Worm (Caenorhabditis elegans) whole organism, mixed stage, embryonic: Measurements from ENCODE around the gene Y45G5AM.3.

Experiments used
- M03D4.4 ChIP-seq: sonication (generic microtip); optimal IDR thresholded peaks from 2 replicates; lab custom pipeline; 2017; ENCODE audit warnings: mild to moderate bottlenecking, missing genetic modification characterization, missing compliant biosample characterization
- bed-3 ChIP-seq: fragments of 200-800 bp; sonication (Bioruptor generic); optimal IDR thresholded peaks from 3 replicates; lab custom pipeline; 2018; ENCODE audit warnings: mild to moderate bottlenecking, missing genetic modification characterization, moderate library complexity, missing compliant biosample characterization
- blmp-1 ChIP-seq: fragments of 150-350 bp; optimal IDR thresholded peaks from 2 replicates; lab custom pipeline; 2014; ENCODE audit warnings: missing biosample characterization, missing genetic modification characterization
- ceh-39 ChIP-seq: fragments of 150-350 bp; optimal IDR thresholded peaks from 2 replicates; lab custom pipeline; 2014; ENCODE audit warnings: missing biosample characterization, missing genetic modification characterization
- ceh-43 ChIP-seq: fragments of 200-800 bp; sonication (Bioruptor generic); optimal IDR thresholded peaks from 2 replicates; lab custom pipeline; 2018; ENCODE audit warnings: mild to moderate bottlenecking, missing genetic modification characterization, moderate library complexity, missing compliant biosample characterization
- ceh-83 ChIP-seq: fragments of 200-800 bp; sonication (Bioruptor generic); optimal IDR thresholded peaks from 2 replicates; lab custom pipeline; 2018; ENCODE audit warnings: mild to moderate bottlenecking, missing genetic modification characterization, missing compliant biosample characterization
- ces-1 ChIP-seq: fragments of 150-350 bp; optimal IDR thresholded peaks from 2 replicates; lab custom pipeline; 2014; ENCODE audit warnings: missing biosample characterization, missing genetic modification reagents, missing genetic modification characterization
- cnd-1 ChIP-seq: fragments of 200-800 bp; sonication (Bioruptor generic); optimal IDR thresholded peaks from 2 replicates; lab custom pipeline; 2018; ENCODE audit warnings: mild to moderate bottlenecking, missing genetic modification characterization, missing compliant biosample characterization
- drap-1 ChIP-seq: fragments of 200-800 bp; sonication (Bioruptor generic); optimal IDR thresholded peaks from 3 replicates; lab custom pipeline; 2018; ENCODE audit warnings: mild to moderate bottlenecking, missing genetic modification characterization, missing compliant biosample characterization
- elt-1 ChIP-seq: sonication (generic microtip); optimal IDR thresholded peaks from 2 replicates; lab custom pipeline; 2017; ENCODE audit warnings: missing genetic modification characterization, mild to moderate bottlenecking, missing compliant biosample characterization, antibody characterized with exemption, moderate library complexity, borderline replicate concordance; ENCODE audit not compliant: insufficient read depth
- elt-3 ChIP-seq: fragments of 150-350 bp; optimal IDR thresholded peaks from 2 replicates; lab custom pipeline; 2014; ENCODE audit warnings: missing biosample characterization, missing genetic modification characterization
- flh-1 ChIP-seq: fragments of 200-800 bp; sonication (Bioruptor generic); optimal IDR thresholded peaks from 2 replicates; lab custom pipeline; 2018; ENCODE audit warnings: mild to moderate bottlenecking, missing genetic modification characterization, moderate library complexity, missing compliant biosample characterization
- ham-2 ChIP-seq: fragments of 200-800 bp; sonication (Bioruptor generic); optimal IDR thresholded peaks from 2 replicates; lab custom pipeline; 2018; ENCODE audit warnings: mild to moderate bottlenecking, missing genetic modification characterization, missing compliant biosample characterization
- lin-13 ChIP-seq: fragments of 150-350 bp; optimal IDR thresholded peaks from 2 replicates; lab custom pipeline; 2014; ENCODE audit warnings: missing biosample characterization, missing genetic modification characterization
- lin-32 ChIP-seq: fragments of 200-800 bp; sonication (Bioruptor generic); optimal IDR thresholded peaks from 2 replicates; lab custom pipeline; 2018; ENCODE audit warnings: mild to moderate bottlenecking, missing genetic modification characterization, missing compliant biosample characterization
- lsy-2 ChIP-seq: fragments of 150-350 bp; optimal IDR thresholded peaks from 2 replicates; lab custom pipeline; 2014; ENCODE audit warnings: missing biosample characterization, missing genetic modification characterization
- mab-5 ChIP-seq: fragments of 150-350 bp; optimal IDR thresholded peaks from 2 replicates; lab custom pipeline; 2014; ENCODE audit warnings: missing biosample characterization, missing genetic modification characterization
- mep-1 ChIP-seq: fragments of 150-350 bp; optimal IDR thresholded peaks from 2 replicates; lab custom pipeline; 2017; ENCODE audit warnings: missing biosample characterization, missing genetic modification reagents, missing genetic modification characterization, inconsistent platforms
- nhr-12 ChIP-seq: fragments of 150-350 bp; optimal IDR thresholded peaks from 2 replicates; lab custom pipeline; 2014; ENCODE audit warnings: missing biosample characterization, missing genetic modification characterization
- nhr-2 ChIP-seq: fragments of 150-350 bp; optimal IDR thresholded peaks from 2 replicates; lab custom pipeline; 2014; ENCODE audit warnings: missing biosample characterization, missing genetic modification characterization
- nhr-237 ChIP-seq: fragments of 150-350 bp; optimal IDR thresholded peaks from 2 replicates; lab custom pipeline; 2014; ENCODE audit warnings: missing biosample characterization, missing genetic modification characterization
- nhr-28 ChIP-seq: fragments of 150-350 bp; optimal IDR thresholded peaks from 2 replicates; lab custom pipeline; 2014; ENCODE audit warnings: missing biosample characterization, missing genetic modification characterization
- pha-4 ChIP-seq: fragments of 150-350 bp; optimal IDR thresholded peaks from 2 replicates; lab custom pipeline; 2018; ENCODE audit warnings: missing biosample characterization, missing genetic modification reagents, missing genetic modification characterization
- snpc-4 ChIP-seq: fragments of 150-350 bp; optimal IDR thresholded peaks from 2 replicates; lab custom pipeline; 2014; ENCODE audit warnings: missing biosample characterization, missing genetic modification characterization
- sptf-1 ChIP-seq: sonication (generic microtip); optimal IDR thresholded peaks from 2 replicates; lab custom pipeline; 2017; ENCODE audit warnings: mild to moderate bottlenecking, missing genetic modification characterization, moderate library complexity, missing compliant biosample characterization
- tbx-8 ChIP-seq: fragments of 200-800 bp; sonication (Bioruptor generic); optimal IDR thresholded peaks from 2 replicates; lab custom pipeline; 2018; ENCODE audit warnings: mild to moderate bottlenecking, missing genetic modification characterization, moderate library complexity, missing compliant biosample characterization
- unc-120 ChIP-seq: sonication (generic microtip); optimal IDR thresholded peaks from 2 replicates; lab custom pipeline; 2017; ENCODE audit warnings: missing genetic modification characterization, missing compliant biosample characterization; ENCODE audit not compliant: poor library complexity, severe bottlenecking
- unc-39 ChIP-seq: fragments of 150-350 bp; optimal IDR thresholded peaks from 2 replicates; lab custom pipeline; 2014; ENCODE audit warnings: missing biosample characterization, missing genetic modification characterization
- unc-62 ChIP-seq: fragments of 150-350 bp; optimal IDR thresholded peaks from 2 replicates; lab custom pipeline; 2014; ENCODE audit warnings: missing biosample characterization, missing genetic modification reagents, missing genetic modification characterization
- zip-8 ChIP-seq: fragments of 150-350 bp; optimal IDR thresholded peaks from 2 replicates; lab custom pipeline; 2014; ENCODE audit warnings: missing biosample characterization, missing genetic modification characterization

Y45G5AM.3 gene

ce11 chrV:4164504-4164959 is at the start of gene Y45G5AM.3:
Y45G5AM.3 (plus strand) TSS chrV:4164554.
- TF ChIP-seq snpc-4 (tag; lab: Kevin White, UChicago) (no peak), elt-3 (tag; lab: Kevin White, UChicago) (no peak), nhr-28 (tag; lab: Kevin White, UChicago) (no peak), unc-62 (GFP tag; lab: Kevin White, UChicago) (no peak), nhr-12 (tag; lab: Kevin White, UChicago) (no peak), lin-32 (no peak), pha-4 (tag; lab: Kevin White, UChicago) (no peak)
- TF ChIP-seq, all 35 proteins: peak for 0

- TF ChIP-seq snpc-4 (tag; lab: Kevin White, UChicago) (no peak), blmp-1 (tag; lab: Kevin White, UChicago) (no peak), ceh-83 (GFP tag; lab: Kevin White, UChicago) (no peak), ham-2 (no peak), ceh-43 (no peak), elt-3 (tag; lab: Kevin White, UChicago) (no peak), lsy-2 (tag; lab: Kevin White, UChicago) (no peak), lin-13 (tag; lab: Kevin White, UChicago) (no peak), ceh-39 (no peak), bed-3 (no peak), ces-1 (GFP tag; lab: Kevin White, UChicago) (no peak), flh-1 (GFP tag; lab: Kevin White, UChicago) (no peak), drap-1 (GFP tag; lab: Kevin White, UChicago) (no peak), mep-1 (tag; lab: Kevin White, UChicago) (no peak), elt-1 (tag; lab: Kevin White, UChicago) (no peak)
Observed at ce11 chrV:4114627-4115026, 49.7 kb upstream of the Y45G5AM.3 start, which contains the start of gene srw-133. srw-133 (minus strand) TSS chrV:4114727.

ce11 chrV:4116071-4116470 is 48.3 kb upstream of the Y45G5AM.3 start, which contains the start of gene T05B4.8:
T05B4.8 (minus strand) TSS chrV:4116171.
- TF ChIP-seq lin-13 (tag; lab: Kevin White, UChicago) (no peak), mep-1 (tag; lab: Kevin White, UChicago) (no peak), flh-1 (GFP tag; lab: Kevin White, UChicago) (no peak), ham-2 (no peak), nhr-237 (tag; lab: Kevin White, UChicago) (no peak), elt-1 (tag; lab: Kevin White, UChicago) (no peak), cnd-1 (tag; lab: Kevin White, UChicago) (no peak), nhr-2 (tag; lab: Kevin White, UChicago) (no peak), zip-8 (no peak), sptf-1 (tag; lab: Kevin White, UChicago) (no peak), ceh-43 (no peak), blmp-1 (tag; lab: Kevin White, UChicago) (no peak), nhr-28 (tag; lab: Kevin White, UChicago) (no peak), unc-62 (GFP tag; lab: Kevin White, UChicago) (no peak), M03D4.4 (tag; lab: Kevin White, UChicago) (no peak), pha-4 (tag; lab: Kevin White, UChicago) (no peak), unc-120 (tag; lab: Kevin White, UChicago) (no peak)

- TF ChIP-seq nhr-2 (tag; lab: Kevin White, UChicago) (no peak), nhr-28 (tag; lab: Kevin White, UChicago) (no peak), tbx-8 (GFP tag; lab: Kevin White, UChicago) (no peak), ham-2 (no peak), cnd-1 (tag; lab: Kevin White, UChicago) (no peak), unc-62 (GFP tag; lab: Kevin White, UChicago) (no peak), M03D4.4 (tag; lab: Kevin White, UChicago) (no peak), pha-4 (tag; lab: Kevin White, UChicago) (no peak), mab-5 (tag; lab: Kevin White, UChicago) (no peak), ceh-83 (GFP tag; lab: Kevin White, UChicago) (no peak), elt-3 (tag; lab: Kevin White, UChicago) (no peak), bed-3 (no peak), unc-39 (tag; lab: Kevin White, UChicago) (no peak), nhr-237 (tag; lab: Kevin White, UChicago) (no peak), snpc-4 (tag; lab: Kevin White, UChicago) (no peak)
- TF ChIP-seq, all 35 proteins: peak for 0
Observed at ce11 chrV:4118332-4118731, 46.0 kb upstream of the Y45G5AM.3 start, which contains the start of gene T05B4.9. T05B4.9 (minus strand) TSS chrV:4118432.
